Worm (Caenorhabditis elegans) whole organism, midembryonic: ENCODE data around the gene paic-1.

Experiments
- cog-1 ChIP-seq: sonication (generic microtip); optimal IDR thresholded peaks from 2 replicates; lab custom pipeline; 2016; ENCODE audit warnings: missing genetic modification characterization, missing compliant biosample characterization
- flt-1 ChIP-seq: fragments of 200-800 bp; sonication (Bioruptor generic); IDR thresholded peaks from 2 replicates; pipeline ENCODE4 v1.3.6; 2022; ENCODE audit warnings: missing genetic modification characterization, missing compliant biosample characterization
- klf-2 ChIP-seq: fragments of 200-800 bp; sonication (Bioruptor generic); conservative IDR thresholded peaks from 2 replicates; pipeline ENCODE4 v1.3.6; 2022; ENCODE audit warnings: missing genetic modification reagents, missing genetic modification characterization, missing compliant biosample characterization
- med-1 ChIP-seq: sonication (generic microtip); optimal IDR thresholded peaks from 2 replicates; lab custom pipeline; 2017; ENCODE audit warnings: missing genetic modification characterization, mild to moderate bottlenecking, missing compliant biosample characterization, antibody characterized with exemption, missing genetic modification reagents; ENCODE audit not compliant: insufficient read depth
- tab-1 ChIP-seq: fragments of 200-800 bp; sonication (Bioruptor generic); IDR thresholded peaks from 2 replicates; pipeline ENCODE4 v1.3.6; 2022; ENCODE audit warnings: missing genetic modification characterization, missing compliant biosample characterization
- ztf-29 ChIP-seq: fragments of 200-800 bp; sonication (Bioruptor generic); IDR thresholded peaks from 2 replicates; pipeline ENCODE4 v1.3.6; 2022; ENCODE audit warnings: missing genetic modification reagents, missing genetic modification characterization, missing compliant biosample characterization

ce11 chrII:4372406-4372805, at the start of gene paic-1:
- TF ChIP-seq klf-2 (GFP tag; lab: Robert Waterston, UW): no peak
- TF ChIP-seq flt-1 (GFP tag; lab: Robert Waterston, UW): no peak
- no peak for TF ChIP-seq cog-1 (tag; lab: Kevin White, UChicago)
- no peak for TF ChIP-seq tab-1 (GFP tag; lab: Robert Waterston, UW)
- TF ChIP-seq med-1 (GFP tag; lab: Kevin White, UChicago): no peak
- TF ChIP-seq ztf-29: no peak
